Fruit fly (Drosophila melanogaster): ENCODE results near the gene CG14864.
A peak's percentile ranks its signal among the peaks of the same experiment; 100 is the strongest.

CG14864 gene

dm6 chr3R:15286693-15287041, 18.3 kb upstream of the CG14864 start (continued):
- TF ChIP-seq Bgb (GFP tag; IDR thresholded peaks at IDR 0.05; ENCODE audit: partially characterized antibody) (no peak), CG15696 (tag; optimal IDR thresholded peaks at IDR 0.05) (no peak), kah (GFP tag; optimal IDR thresholded peaks at IDR 0.05) (no peak), Ssrp (tag; optimal IDR thresholded peaks at IDR 0.05) (no peak), CG31365 (tag; optimal IDR thresholded peaks at IDR 0.05) (no peak), tna (GFP tag; IDR thresholded peaks at IDR 0.05; ENCODE audit: partially characterized antibody) (no peak), Atf-2 (GFP tag; optimal IDR thresholded peaks at IDR 0.05) (no peak), Gug (GFP tag; IDR thresholded peaks at IDR 0.05) (no peak), CG13123 (GFP tag; optimal IDR thresholded peaks at IDR 0.05) (no peak), CG1602 (GFP tag; optimal IDR thresholded peaks at IDR 0.05) (no peak), CG31388 (GFP tag; optimal IDR thresholded peaks at IDR 0.05) (no peak), pzg (GFP tag; optimal IDR thresholded peaks at IDR 0.05) (no peak), ewg (GFP tag; optimal IDR thresholded peaks at IDR 0.05) (no peak), Spps (tag; optimal IDR thresholded peaks at IDR 0.05) (no peak), Doc2 (GFP tag; IDR thresholded peaks at IDR 0.05) (no peak), Bteb2 (GFP tag; optimal IDR thresholded peaks at IDR 0.05) (no peak), fd102C (GFP tag; optimal IDR thresholded peaks at IDR 0.05) (no peak), CG15073 (GFP tag; optimal IDR thresholded peaks at IDR 0.05) (no peak), CG4707 (GFP tag; optimal IDR thresholded peaks at IDR 0.05) (peak; percentile 1), ato (GFP tag; IDR thresholded peaks at IDR 0.05; ENCODE audit: partially characterized antibody) (no peak), tx (GFP tag; optimal IDR thresholded peaks at IDR 0.05) (no peak), sna (GFP tag; IDR thresholded peaks at IDR 0.05; ENCODE audit: partially characterized antibody) (no peak), amos (GFP tag; IDR thresholded peaks at IDR 0.05; ENCODE audit: partially characterized antibody) (no peak), ro (GFP tag; IDR thresholded peaks at IDR 0.05) (no peak), phol (tag; optimal IDR thresholded peaks at IDR 0.05) (peak; percentile 53), wdn (GFP tag; IDR thresholded peaks at IDR 0.05) (no peak), az2 (GFP tag; optimal IDR thresholded peaks at IDR 0.05) (no peak), CG11398 (GFP tag; optimal IDR thresholded peaks at IDR 0.05) (no peak), Fer2 (tag; optimal IDR thresholded peaks at IDR 0.05) (no peak), CG14667 (GFP tag; IDR thresholded peaks at IDR 0.05) (no peak), Fer1 (GFP tag; optimal IDR thresholded peaks at IDR 0.05) (peak; percentile 37), dm (GFP tag; optimal IDR thresholded peaks at IDR 0.05) (no peak), CG4730 (GFP tag; IDR thresholded peaks at IDR 0.05) (no peak), CG2889 (GFP tag; IDR thresholded peaks at IDR 0.05) (no peak), ind (GFP tag; optimal IDR thresholded peaks at IDR 0.05) (no peak), CG8290 (GFP tag; optimal IDR thresholded peaks at IDR 0.05) (no peak), CG8290 (tag; optimal IDR thresholded peaks at IDR 0.05) (peak in 1 of 2 experiments; percentile 20), tin (GFP tag; optimal IDR thresholded peaks at IDR 0.05) (no peak), Eip74EF (GFP tag; optimal IDR thresholded peaks at IDR 0.05) (peak in 1 of 2 experiments; percentile 4), wek (GFP tag; optimal IDR thresholded peaks at IDR 0.05) (peak; percentile 1), hb (GFP tag; IDR thresholded peaks at IDR 0.05; ENCODE audit: partially characterized antibody) (no peak), tap (tag; optimal IDR thresholded peaks at IDR 0.05) (no peak), CG2875 (GFP tag; optimal IDR thresholded peaks at IDR 0.05) (no peak), org-1 (GFP tag; optimal IDR thresholded peaks at IDR 0.05) (no peak), CG16813 (GFP tag; IDR thresholded peaks at IDR 0.05; ENCODE audit: partially characterized antibody) (no peak), CG15011 (GFP tag; optimal IDR thresholded peaks at IDR 0.05) (no peak), ac (GFP tag; optimal IDR thresholded peaks at IDR 0.05) (no peak), abd-A (tag; optimal IDR thresholded peaks at IDR 0.05) (no peak), BEAF-32 (GFP tag; optimal IDR thresholded peaks at IDR 0.05) (no peak), Dad (GFP tag; optimal IDR thresholded peaks at IDR 0.05) (no peak), dimm (GFP tag; IDR thresholded peaks at IDR 0.05) (no peak)

All from whole organism, embryonic.